Worm (Caenorhabditis elegans) whole organism, early embryonic: ENCODE results near the gene F21E9.2.

ENCODE experiments used
- ama-1 ChIP-seq: fragments of 150-350 bp; optimal IDR thresholded peaks from 2 replicates; lab custom pipeline; 2014
- ets-7 ChIP-seq: sonication (generic microtip); optimal IDR thresholded peaks from 2 replicates; lab custom pipeline; 2016; ENCODE audit warnings: missing genotype, missing genetic modification characterization, missing compliant biosample characterization
- tbx-11 ChIP-seq: fragments of 200-800 bp; sonication (Bioruptor generic); IDR thresholded peaks from 2 replicates; pipeline ENCODE4 v1.3.6; 2022; ENCODE audit warnings: missing genetic modification characterization, missing compliant biosample characterization
- tra-4 ChIP-seq: sonication (generic microtip); optimal IDR thresholded peaks from 2 replicates; lab custom pipeline; 2017; ENCODE audit warnings: missing genetic modification characterization, missing compliant biosample characterization

DNA sequence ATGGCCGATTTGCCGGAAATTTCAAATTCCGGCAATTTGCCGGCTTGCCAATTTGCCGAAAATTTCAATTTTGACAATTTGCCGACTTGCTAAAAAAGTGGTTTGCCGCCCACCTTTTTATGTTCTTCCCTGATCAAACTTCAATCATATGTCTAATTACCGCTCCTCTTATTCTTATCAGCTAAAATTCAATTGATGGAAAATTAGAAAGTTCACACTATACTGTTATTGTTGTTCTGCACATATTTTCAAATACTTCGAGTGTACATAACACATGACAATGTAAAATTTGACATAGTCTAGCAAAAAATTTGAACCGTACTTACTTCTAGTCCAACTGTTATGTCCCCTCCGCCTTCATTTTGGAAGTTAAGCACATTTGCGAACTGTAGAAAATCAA lies 8.1 kb upstream of the F21E9.2 start:
- TF ChIP-seq ama-1 (lab: Kevin White, UChicago) (no peak), ets-7 (tag; lab: Kevin White, UChicago) (no peak), tra-4 (tag; lab: Kevin White, UChicago) (no peak), tbx-11 (GFP tag; lab: Robert Waterston, UW) (no peak)
